Worm (Caenorhabditis elegans): ENCODE data around the gene nhr-130.
A peak's percentile ranks its signal among the peaks of the same experiment; 100 is the strongest.

The nhr-130 gene

ce11 chrV:484285-484890 is 1.2 kb upstream of the nhr-130 start, which contains the start of gene nhr-212:
TSS of gene nhr-212 (plus strand) at chrV:484857.
- TF ChIP-seq lin-39 (tag; optimal IDR thresholded peaks at IDR 0.05) (no peak), elt-1 (tag; optimal IDR thresholded peaks at IDR 0.05) (no peak), R02D3.7 (tag; optimal IDR thresholded peaks at IDR 0.05) (no peak), F13H6.1 (tag; optimal IDR thresholded peaks at IDR 0.05) (peak; percentile 20), mab-5 (tag; optimal IDR thresholded peaks at IDR 0.05) (no peak), sma-9 (GFP tag; optimal IDR thresholded peaks at IDR 0.05) (peak; percentile 60), sma-9 (tag; optimal IDR thresholded peaks at IDR 0.05) (no peak), fos-1 (tag; optimal IDR thresholded peaks at IDR 0.05) (no peak), sma-3 (GFP tag; optimal IDR thresholded peaks at IDR 0.05) (peak; percentile 29), ceh-16 (tag; optimal IDR thresholded peaks at IDR 0.05) (no peak), peb-1 (tag; optimal IDR thresholded peaks at IDR 0.05) (no peak), nhr-129 (tag; optimal IDR thresholded peaks at IDR 0.05) (no peak), ztf-4 (tag; optimal IDR thresholded peaks at IDR 0.05) (no peak)

DNA sequence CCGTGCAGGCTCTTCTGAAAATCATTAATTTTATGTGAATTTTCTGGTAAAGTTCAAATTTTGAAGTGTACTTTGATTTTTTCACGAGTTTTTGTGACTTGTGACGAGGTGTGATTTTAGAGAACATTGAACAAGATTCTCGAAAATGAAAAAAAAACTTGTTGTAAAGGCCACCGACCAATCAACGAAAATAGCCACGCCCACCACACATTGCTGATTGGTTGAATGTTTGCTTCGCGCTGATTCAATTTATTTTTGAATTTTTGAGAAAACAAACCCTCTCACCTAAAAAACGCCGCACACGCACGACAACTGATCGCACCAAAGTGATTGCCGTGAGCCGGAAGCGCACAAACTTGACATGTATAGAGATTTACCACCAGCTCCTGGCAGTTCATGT is 279 bp downstream of the nhr-130 start:
- TF ChIP-seq ceh-16 (tag; optimal IDR thresholded peaks at IDR 0.05) (no peak), ceh-82 (tag; optimal IDR thresholded peaks at IDR 0.05) (no peak), nhr-237 (tag; optimal IDR thresholded peaks at IDR 0.05) (no peak)

DNA sequence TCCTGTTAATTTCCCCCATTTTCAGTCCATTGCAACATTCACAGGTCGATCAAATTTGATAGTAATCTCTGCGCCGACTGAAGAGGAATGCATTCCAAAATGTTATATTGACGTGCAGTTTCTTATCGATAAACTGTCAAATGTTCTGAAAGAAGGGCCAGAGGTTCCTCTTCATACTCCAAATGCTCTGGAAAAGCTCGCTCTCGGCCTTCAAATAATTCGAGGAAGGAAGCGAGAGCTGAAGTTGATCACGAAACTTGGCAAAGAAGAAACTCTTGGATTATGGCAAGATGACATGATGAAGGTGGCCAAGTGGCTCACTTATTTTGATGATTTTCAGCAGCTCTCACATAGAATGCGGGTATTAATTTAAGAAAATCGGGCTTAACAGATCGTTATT is 4.1 kb downstream of the nhr-130 start:
- no peak for TF ChIP-seq ztf-1 (GFP tag; conservative IDR thresholded peaks at IDR 0.05)
- TF ChIP-seq gmeb-1 (tag; optimal IDR thresholded peaks at IDR 0.05): no peak
- TF ChIP-seq nhr-129 (tag; optimal IDR thresholded peaks at IDR 0.05): no peak
- no peak for TF ChIP-seq lin-39 (tag; optimal IDR thresholded peaks at IDR 0.05)
- TF ChIP-seq nhr-21 (tag; optimal IDR thresholded peaks at IDR 0.05): no peak
- no peak for TF ChIP-seq snpc-4 (tag; optimal IDR thresholded peaks at IDR 0.05)
- TF ChIP-seq skn-1 (tag; optimal IDR thresholded peaks at IDR 0.05): no peak
- no peak for TF ChIP-seq sma-3 (GFP tag; optimal IDR thresholded peaks at IDR 0.05)
- TF ChIP-seq peb-1 (tag; optimal IDR thresholded peaks at IDR 0.05): no peak
- no peak for TF ChIP-seq nhr-10 (tag; optimal IDR thresholded peaks at IDR 0.05)
- TF ChIP-seq nhr-12 (tag; optimal IDR thresholded peaks at IDR 0.05): no peak
- no peak for TF ChIP-seq nhr-77 (tag; optimal IDR thresholded peaks at IDR 0.05)

DNA sequence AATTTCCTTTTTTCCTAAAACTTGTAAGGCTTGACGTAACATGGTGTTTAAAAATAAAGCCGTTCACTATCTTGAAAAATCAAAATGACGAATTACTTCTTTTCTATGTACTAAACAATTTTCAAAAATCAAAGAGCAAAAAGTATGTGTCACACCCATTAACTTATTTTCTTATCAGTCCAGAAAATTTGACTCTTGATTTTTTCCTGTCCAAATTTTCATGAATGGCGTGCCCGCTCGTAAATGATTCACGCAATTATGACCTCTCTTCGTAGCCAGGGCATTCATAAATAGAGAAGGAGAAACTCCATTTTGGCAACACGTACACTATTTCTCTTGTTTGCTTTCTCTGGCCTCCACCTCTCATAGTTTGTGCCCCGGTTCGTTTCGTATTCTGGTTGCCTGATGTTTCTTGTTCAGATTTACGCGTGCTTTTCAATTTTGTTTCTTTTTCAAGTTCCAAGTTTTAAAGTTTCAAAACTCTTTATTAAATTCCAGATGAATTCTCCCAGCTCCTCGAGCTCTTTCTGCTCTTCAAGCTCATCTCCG is 5.4 kb downstream of the nhr-130 start, which contains the start of gene nhr-55:
Gene nhr-55 (plus strand): TSS at position 499 of the 549 bp plus-strand sequence.
- TF ChIP-seq fos-1 (tag; optimal IDR thresholded peaks at IDR 0.05) (peak; percentile 93), sma-9 (GFP tag; optimal IDR thresholded peaks at IDR 0.05) (peak; percentile 53), sma-9 (tag; optimal IDR thresholded peaks at IDR 0.05) (no peak), nhr-23 (tag; optimal IDR thresholded peaks at IDR 0.05) (no peak), crh-2 (tag; optimal IDR thresholded peaks at IDR 0.05) (peak; percentile 44)

ce11 chrV:474516-474915 is 8.6 kb downstream of the nhr-130 start, which contains the start of gene nhr-99:
TSS of gene nhr-99 (plus strand) at chrV:474778.
- TF ChIP-seq crh-2 (tag; optimal IDR thresholded peaks at IDR 0.05) (peak; percentile 26), sma-9 (GFP tag; optimal IDR thresholded peaks at IDR 0.05) (peak; percentile 43), sma-9 (tag; optimal IDR thresholded peaks at IDR 0.05) (no peak), F13H6.1 (tag; optimal IDR thresholded peaks at IDR 0.05) (no peak), nhr-25 (tag; optimal IDR thresholded peaks at IDR 0.05) (no peak), fos-1 (tag; optimal IDR thresholded peaks at IDR 0.05) (peak; percentile 79), skn-1 (tag; optimal IDR thresholded peaks at IDR 0.05) (no peak)

ce11 chrV:472589-472988 is 10.6 kb downstream of the nhr-130 start, which contains the start of gene srt-31:
TSS of gene srt-31 (plus strand) at chrV:472889.
- TF ChIP-seq peb-1 (tag; optimal IDR thresholded peaks at IDR 0.05): no peak
- TF ChIP-seq blmp-1 (tag; optimal IDR thresholded peaks at IDR 0.05; ENCODE audit: insufficient read depth): no peak
- no peak for TF ChIP-seq mbf-1 (tag; optimal IDR thresholded peaks at IDR 0.05)
- TF ChIP-seq ZK546.5 (tag; optimal IDR thresholded peaks at IDR 0.05): no peak
- TF ChIP-seq nhr-237 (tag; optimal IDR thresholded peaks at IDR 0.05): no peak
- TF ChIP-seq aly-2 (tag; optimal IDR thresholded peaks at IDR 0.05): no peak
- no peak for TF ChIP-seq ztf-1 (GFP tag; conservative IDR thresholded peaks at IDR 0.05)
- TF ChIP-seq F13H6.1 (tag; optimal IDR thresholded peaks at IDR 0.05): no peak
- no peak for TF ChIP-seq ceh-16 (tag; optimal IDR thresholded peaks at IDR 0.05)
- no peak for TF ChIP-seq skn-1 (tag; optimal IDR thresholded peaks at IDR 0.05)

All from whole organism, L2 larva.